Worm (Caenorhabditis elegans) whole organism, mixed stage, embryonic: Measurements from ENCODE around the gene hrpa-1.

Experiments used
- M03D4.4 ChIP-seq: sonication (generic microtip); optimal IDR thresholded peaks from 2 replicates; lab custom pipeline; 2017; ENCODE audit warnings: mild to moderate bottlenecking, missing genetic modification characterization, missing compliant biosample characterization
- bed-3 ChIP-seq: fragments of 200-800 bp; sonication (Bioruptor generic); optimal IDR thresholded peaks from 3 replicates; lab custom pipeline; 2018; ENCODE audit warnings: mild to moderate bottlenecking, missing genetic modification characterization, moderate library complexity, missing compliant biosample characterization
- blmp-1 ChIP-seq: fragments of 150-350 bp; optimal IDR thresholded peaks from 2 replicates; lab custom pipeline; 2014; ENCODE audit warnings: missing biosample characterization, missing genetic modification characterization
- ceh-39 ChIP-seq: fragments of 150-350 bp; optimal IDR thresholded peaks from 2 replicates; lab custom pipeline; 2014; ENCODE audit warnings: missing biosample characterization, missing genetic modification characterization
- ceh-43 ChIP-seq: fragments of 200-800 bp; sonication (Bioruptor generic); optimal IDR thresholded peaks from 2 replicates; lab custom pipeline; 2018; ENCODE audit warnings: mild to moderate bottlenecking, missing genetic modification characterization, moderate library complexity, missing compliant biosample characterization
- ceh-83 ChIP-seq: fragments of 200-800 bp; sonication (Bioruptor generic); optimal IDR thresholded peaks from 2 replicates; lab custom pipeline; 2018; ENCODE audit warnings: mild to moderate bottlenecking, missing genetic modification characterization, missing compliant biosample characterization
- ces-1 ChIP-seq: fragments of 150-350 bp; optimal IDR thresholded peaks from 2 replicates; lab custom pipeline; 2014; ENCODE audit warnings: missing biosample characterization, missing genetic modification reagents, missing genetic modification characterization
- cnd-1 ChIP-seq: fragments of 200-800 bp; sonication (Bioruptor generic); optimal IDR thresholded peaks from 2 replicates; lab custom pipeline; 2018; ENCODE audit warnings: mild to moderate bottlenecking, missing genetic modification characterization, missing compliant biosample characterization
- drap-1 ChIP-seq: fragments of 200-800 bp; sonication (Bioruptor generic); optimal IDR thresholded peaks from 3 replicates; lab custom pipeline; 2018; ENCODE audit warnings: mild to moderate bottlenecking, missing genetic modification characterization, missing compliant biosample characterization
- elt-1 ChIP-seq: sonication (generic microtip); optimal IDR thresholded peaks from 2 replicates; lab custom pipeline; 2017; ENCODE audit warnings: missing genetic modification characterization, mild to moderate bottlenecking, missing compliant biosample characterization, antibody characterized with exemption, moderate library complexity, borderline replicate concordance; ENCODE audit not compliant: insufficient read depth
- elt-3 ChIP-seq: fragments of 150-350 bp; optimal IDR thresholded peaks from 2 replicates; lab custom pipeline; 2014; ENCODE audit warnings: missing biosample characterization, missing genetic modification characterization
- flh-1 ChIP-seq: fragments of 200-800 bp; sonication (Bioruptor generic); optimal IDR thresholded peaks from 2 replicates; lab custom pipeline; 2018; ENCODE audit warnings: mild to moderate bottlenecking, missing genetic modification characterization, moderate library complexity, missing compliant biosample characterization
- ham-2 ChIP-seq: fragments of 200-800 bp; sonication (Bioruptor generic); optimal IDR thresholded peaks from 2 replicates; lab custom pipeline; 2018; ENCODE audit warnings: mild to moderate bottlenecking, missing genetic modification characterization, missing compliant biosample characterization
- hlh-1 ChIP-seq: fragments of 150-350 bp; optimal IDR thresholded peaks from 2 replicates; lab custom pipeline; 2014; ENCODE audit warnings: missing biosample characterization, missing genetic modification reagents, missing genetic modification characterization
- lin-13 ChIP-seq: fragments of 150-350 bp; optimal IDR thresholded peaks from 2 replicates; lab custom pipeline; 2014; ENCODE audit warnings: missing biosample characterization, missing genetic modification characterization
- lin-32 ChIP-seq: fragments of 200-800 bp; sonication (Bioruptor generic); optimal IDR thresholded peaks from 2 replicates; lab custom pipeline; 2018; ENCODE audit warnings: mild to moderate bottlenecking, missing genetic modification characterization, missing compliant biosample characterization
- lsy-2 ChIP-seq: fragments of 150-350 bp; optimal IDR thresholded peaks from 2 replicates; lab custom pipeline; 2014; ENCODE audit warnings: missing biosample characterization, missing genetic modification characterization
- mab-5 ChIP-seq: fragments of 150-350 bp; optimal IDR thresholded peaks from 2 replicates; lab custom pipeline; 2014; ENCODE audit warnings: missing biosample characterization, missing genetic modification characterization
- mep-1 ChIP-seq: fragments of 150-350 bp; optimal IDR thresholded peaks from 2 replicates; lab custom pipeline; 2017; ENCODE audit warnings: missing biosample characterization, missing genetic modification reagents, missing genetic modification characterization, inconsistent platforms
- mls-2 ChIP-seq: sonication (generic microtip); optimal IDR thresholded peaks from 2 replicates; lab custom pipeline; 2016; ENCODE audit warnings: mild to moderate bottlenecking, missing genetic modification characterization, moderate library complexity, missing compliant biosample characterization
- nhr-12 ChIP-seq: fragments of 150-350 bp; optimal IDR thresholded peaks from 2 replicates; lab custom pipeline; 2014; ENCODE audit warnings: missing biosample characterization, missing genetic modification characterization
- nhr-2 ChIP-seq: fragments of 150-350 bp; optimal IDR thresholded peaks from 2 replicates; lab custom pipeline; 2014; ENCODE audit warnings: missing biosample characterization, missing genetic modification characterization
- nhr-237 ChIP-seq: fragments of 150-350 bp; optimal IDR thresholded peaks from 2 replicates; lab custom pipeline; 2014; ENCODE audit warnings: missing biosample characterization, missing genetic modification characterization
- nhr-28 ChIP-seq: fragments of 150-350 bp; optimal IDR thresholded peaks from 2 replicates; lab custom pipeline; 2014; ENCODE audit warnings: missing biosample characterization, missing genetic modification characterization
- nhr-76 ChIP-seq: sonication (generic microtip); optimal IDR thresholded peaks from 2 replicates; lab custom pipeline; 2017; ENCODE audit warnings: missing biosample characterization, missing genetic modification characterization
- pha-4 ChIP-seq: fragments of 150-350 bp; optimal IDR thresholded peaks from 2 replicates; lab custom pipeline; 2018; ENCODE audit warnings: missing biosample characterization, missing genetic modification reagents, missing genetic modification characterization
- sem-2 ChIP-seq: fragments of 200-800 bp; sonication (Bioruptor generic); optimal IDR thresholded peaks from 2 replicates; lab custom pipeline; 2018; ENCODE audit warnings: mild to moderate bottlenecking, missing genetic modification characterization, missing compliant biosample characterization
- snpc-4 ChIP-seq: fragments of 150-350 bp; optimal IDR thresholded peaks from 2 replicates; lab custom pipeline; 2014; ENCODE audit warnings: missing biosample characterization, missing genetic modification characterization
- sptf-1 ChIP-seq: sonication (generic microtip); optimal IDR thresholded peaks from 2 replicates; lab custom pipeline; 2017; ENCODE audit warnings: mild to moderate bottlenecking, missing genetic modification characterization, moderate library complexity, missing compliant biosample characterization
- tbx-8 ChIP-seq: fragments of 200-800 bp; sonication (Bioruptor generic); optimal IDR thresholded peaks from 2 replicates; lab custom pipeline; 2018; ENCODE audit warnings: mild to moderate bottlenecking, missing genetic modification characterization, moderate library complexity, missing compliant biosample characterization
- unc-120 ChIP-seq: sonication (generic microtip); optimal IDR thresholded peaks from 2 replicates; lab custom pipeline; 2017; ENCODE audit warnings: missing genetic modification characterization, missing compliant biosample characterization; ENCODE audit not compliant: poor library complexity, severe bottlenecking
- unc-39 ChIP-seq: fragments of 150-350 bp; optimal IDR thresholded peaks from 2 replicates; lab custom pipeline; 2014; ENCODE audit warnings: missing biosample characterization, missing genetic modification characterization
- unc-62 ChIP-seq: fragments of 150-350 bp; optimal IDR thresholded peaks from 2 replicates; lab custom pipeline; 2014; ENCODE audit warnings: missing biosample characterization, missing genetic modification reagents, missing genetic modification characterization
- zip-8 ChIP-seq: fragments of 150-350 bp; optimal IDR thresholded peaks from 2 replicates; lab custom pipeline; 2014; ENCODE audit warnings: missing biosample characterization, missing genetic modification characterization
- ztf-11 ChIP-seq: fragments of 150-350 bp; optimal IDR thresholded peaks from 2 replicates; lab custom pipeline; 2014; ENCODE audit warnings: missing biosample characterization, missing genetic modification characterization

The hrpa-1 gene

DNA sequence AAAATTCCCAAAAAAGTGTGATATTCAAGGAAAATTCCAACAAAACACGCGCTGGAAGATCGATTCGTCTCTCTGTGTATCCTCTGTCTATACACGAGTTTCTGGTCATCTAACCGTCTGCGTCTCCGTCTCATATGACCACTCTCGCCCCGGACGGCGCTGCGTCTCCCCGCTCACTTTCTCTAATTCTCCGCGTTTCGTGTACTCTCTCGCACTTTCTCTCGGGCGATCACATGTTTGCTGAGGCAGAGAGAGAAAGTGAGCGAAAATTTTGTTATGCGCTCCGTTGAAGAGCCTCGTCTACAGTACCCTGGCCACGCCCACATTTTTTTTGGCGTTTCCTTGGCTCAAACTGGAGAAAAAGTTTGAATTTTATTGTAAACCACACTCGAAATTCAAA is 45.9 kb upstream of the hrpa-1 start:
- TF ChIP-seq hlh-1 (tag; lab: Kevin White, UChicago): peak; percentile 70
- TF ChIP-seq blmp-1 (tag; lab: Kevin White, UChicago): peak; percentile 95
- no peak for TF ChIP-seq ceh-39 (tag; lab: Kevin White, UChicago)
- TF ChIP-seq elt-3: no peak
- no peak for TF ChIP-seq sptf-1 (tag; lab: Kevin White, UChicago)
- no peak for TF ChIP-seq zip-8 (tag; lab: Kevin White, UChicago)
- TF ChIP-seq ceh-43: no peak
- TF ChIP-seq snpc-4 (tag; lab: Kevin White, UChicago): no peak
- no peak for TF ChIP-seq nhr-12 (tag; lab: Kevin White, UChicago)
- peak; percentile 68 for TF ChIP-seq ham-2 (GFP tag; lab: Kevin White, UChicago)
- TF ChIP-seq ces-1 (GFP tag; lab: Kevin White, UChicago): peak; percentile 78
- TF ChIP-seq lin-32: no peak
- no peak for TF ChIP-seq sem-2 (GFP tag; lab: Kevin White, UChicago)
- peak; percentile 82 for TF ChIP-seq lsy-2
- no peak for TF ChIP-seq elt-1 (tag; lab: Kevin White, UChicago)
- TF ChIP-seq tbx-8 (GFP tag; lab: Kevin White, UChicago): no peak
- no peak for TF ChIP-seq lin-13 (tag; lab: Kevin White, UChicago)
- TF ChIP-seq flh-1: no peak
- TF ChIP-seq ceh-83 (GFP tag; lab: Kevin White, UChicago): no peak
- peak; percentile 2 for TF ChIP-seq drap-1 (GFP tag; lab: Kevin White, UChicago)
- TF ChIP-seq unc-120 (tag; lab: Kevin White, UChicago): no peak
- TF ChIP-seq bed-3 (GFP tag; lab: Kevin White, UChicago): no peak
- no peak for TF ChIP-seq mab-5 (tag; lab: Kevin White, UChicago)
- TF ChIP-seq unc-39 (tag; lab: Kevin White, UChicago): no peak
- no peak for TF ChIP-seq unc-62 (GFP tag; lab: Kevin White, UChicago)
- TF ChIP-seq ztf-11 (tag; lab: Kevin White, UChicago): no peak
- no peak for TF ChIP-seq M03D4.4
- peak; percentile 52 for TF ChIP-seq pha-4 (tag; lab: Kevin White, UChicago)
- no peak for TF ChIP-seq nhr-28 (tag; lab: Kevin White, UChicago)
- peak; percentile 51 for TF ChIP-seq mep-1 (tag; lab: Kevin White, UChicago)
- TF ChIP-seq nhr-2 (tag; lab: Kevin White, UChicago): no peak
- TF ChIP-seq nhr-237 (tag; lab: Kevin White, UChicago): peak; percentile 29
- TF ChIP-seq nhr-76 (tag; lab: Kevin White, UChicago): no peak
- no peak for TF ChIP-seq cnd-1 (tag; lab: Kevin White, UChicago)
- TF ChIP-seq mls-2: no peak

DNA sequence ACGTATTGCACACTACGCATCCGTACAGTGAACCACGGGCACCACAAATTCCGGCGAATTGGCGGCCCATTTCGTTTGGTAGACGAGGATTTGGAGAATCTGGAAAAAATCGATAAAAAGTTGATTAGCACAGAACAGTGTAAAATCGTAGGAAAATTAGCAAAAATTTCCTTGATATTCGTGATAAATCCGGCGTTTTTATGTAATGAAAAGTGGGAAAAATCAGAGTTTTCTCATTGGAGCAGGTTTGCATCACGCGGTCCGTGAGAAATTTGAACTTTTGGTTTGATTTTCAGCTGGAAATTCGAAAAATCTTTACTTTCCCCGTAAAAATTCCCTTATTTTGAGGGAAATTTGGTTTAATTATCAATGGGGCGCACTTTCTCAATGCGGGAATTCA is 45.4 kb upstream of the hrpa-1 start, which contains the start of gene B0546.4:
Gene B0546.4 (minus strand): TSS at position 101 of the 400 bp plus-strand sequence.
- TF ChIP-seq M03D4.4: no peak

DNA sequence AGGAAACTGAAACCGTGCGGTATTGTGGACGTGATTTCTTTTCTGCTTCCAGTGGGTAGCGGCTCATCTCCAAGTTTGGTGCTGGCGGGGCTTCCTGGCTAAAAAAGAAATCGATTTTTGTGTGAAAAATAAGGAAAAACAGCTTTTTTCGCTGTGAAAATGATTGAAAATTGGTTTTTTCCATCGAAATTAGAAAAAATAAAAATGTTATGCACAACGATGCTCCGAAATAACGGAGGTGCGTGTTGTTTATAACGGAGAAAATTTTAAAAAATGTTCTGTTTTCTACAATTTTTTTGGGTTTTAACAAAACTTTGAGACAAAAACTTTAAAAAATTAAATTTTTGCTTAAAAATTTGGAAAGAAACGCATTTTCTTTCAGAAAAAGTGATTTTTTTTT is 44.5 kb upstream of the hrpa-1 start:
- TF ChIP-seq cnd-1 (tag; lab: Kevin White, UChicago) (no peak), bed-3 (GFP tag; lab: Kevin White, UChicago) (no peak), nhr-12 (tag; lab: Kevin White, UChicago) (no peak), lin-32 (no peak), ceh-39 (tag; lab: Kevin White, UChicago) (no peak), ceh-83 (GFP tag; lab: Kevin White, UChicago) (no peak), ceh-43 (no peak), pha-4 (tag; lab: Kevin White, UChicago) (no peak), unc-120 (tag; lab: Kevin White, UChicago) (no peak)
- TF ChIP-seq, all 35 proteins: peak for 0

DNA sequence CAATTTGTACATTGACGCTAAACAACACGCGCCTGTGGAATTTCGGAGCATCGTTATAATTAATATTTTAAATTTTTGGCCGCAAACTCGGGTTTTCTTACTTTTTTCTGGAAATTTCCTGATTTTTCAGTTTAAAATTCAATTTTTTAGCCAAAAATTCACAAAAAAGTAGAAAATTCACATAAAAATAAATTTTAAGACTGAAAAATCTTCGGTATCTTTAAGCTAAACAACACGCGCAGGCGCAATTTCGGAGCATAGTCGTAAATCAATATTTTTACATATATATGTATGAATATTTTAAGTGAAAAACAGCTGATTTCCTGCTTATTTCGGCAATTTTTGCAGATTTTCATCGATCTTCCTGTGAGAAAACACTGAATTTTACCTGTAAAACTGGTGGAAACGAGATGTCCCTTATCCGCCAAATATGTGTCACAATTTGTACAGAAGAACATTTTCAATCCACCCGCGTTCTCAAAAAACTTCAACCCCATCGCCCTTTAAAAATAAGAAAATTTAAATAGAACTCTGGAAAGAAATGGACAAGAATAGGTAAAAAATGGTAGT is 43.8 kb upstream of the hrpa-1 start, which contains the start of gene B0546.3:
Gene B0546.3 (minus strand): TSS at position 504 of the 570 bp plus-strand sequence.
- TF ChIP-seq nhr-12 (tag; lab: Kevin White, UChicago): no peak
- no peak for TF ChIP-seq bed-3 (GFP tag; lab: Kevin White, UChicago)
- TF ChIP-seq nhr-2 (tag; lab: Kevin White, UChicago): no peak
- TF ChIP-seq ztf-11 (tag; lab: Kevin White, UChicago): no peak
- no peak for TF ChIP-seq hlh-1 (tag; lab: Kevin White, UChicago)
- TF ChIP-seq nhr-76 (tag; lab: Kevin White, UChicago): no peak
- TF ChIP-seq ces-1 (GFP tag; lab: Kevin White, UChicago): no peak
- TF ChIP-seq sem-2 (GFP tag; lab: Kevin White, UChicago): no peak
- TF ChIP-seq sptf-1 (tag; lab: Kevin White, UChicago): no peak
- no peak for TF ChIP-seq drap-1 (GFP tag; lab: Kevin White, UChicago)
- TF ChIP-seq zip-8 (tag; lab: Kevin White, UChicago): no peak
- no peak for TF ChIP-seq lin-32
- TF ChIP-seq, all 35 proteins: peak for 0
